Comparison of ENCODE assay signal across 1 fruit fly cellular context in genomic region chr3L:20194731-20195130, dm6.
A peak's percentile ranks its signal among the peaks of the same experiment; 100 is the strongest.
TF ChIP-seq lines count a peak whose summit lies in the region.

No protein-coding gene starts in this region.

TF ChIP-seq in whole organism, embryonic, 481 proteins besides CTCF, POLR2A, EP300 and RAD21 (continued from another document and continues in another):
- no peak for TF ChIP-seq wdn (GFP tag; IDR thresholded peaks at IDR 0.05; lab: Robert Waterston, UW)
- no peak for TF ChIP-seq mld (GFP tag; IDR thresholded peaks at IDR 0.05; lab: Robert Waterston, UW; ENCODE audit: partially characterized antibody)
- peak; percentile 65 for TF ChIP-seq Rfx (GFP tag; IDR thresholded peaks at IDR 0.05; lab: Robert Waterston, UW)
- peak; percentile 27 for TF ChIP-seq CG9727 (GFP tag; optimal IDR thresholded peaks at IDR 0.05; lab: Kevin White, UChicago)
- peak; percentile 47 for TF ChIP-seq ind (GFP tag; optimal IDR thresholded peaks at IDR 0.05; lab: Kevin White, UChicago)
- peak; percentile 11 for TF ChIP-seq CG8388 (GFP tag; optimal IDR thresholded peaks at IDR 0.05; lab: Kevin White, UChicago)
- TF ChIP-seq lab (GFP tag; optimal IDR thresholded peaks at IDR 0.05; lab: Kevin White, UChicago), result peak; percentile 48
- peak; percentile 7 for TF ChIP-seq CG30431 (GFP tag; optimal IDR thresholded peaks at IDR 0.05; lab: Kevin White, UChicago)
- peak; percentile 10 for TF ChIP-seq Vsx1 (GFP tag; optimal IDR thresholded peaks at IDR 0.05; lab: Kevin White, UChicago)
- TF ChIP-seq Hmr (GFP tag; optimal IDR thresholded peaks at IDR 0.05; lab: Kevin White, UChicago), result peak; percentile 39
- TF ChIP-seq gce (GFP tag; IDR thresholded peaks at IDR 0.05; lab: Robert Waterston, UW), result no peak
- TF ChIP-seq Ets65A (GFP tag; lab: Kevin White, UChicago), result peak; percentile 50
- peak; percentile 64 for TF ChIP-seq CG14441 (GFP tag; IDR thresholded peaks at IDR 0.05; lab: Robert Waterston, UW)
- TF ChIP-seq CG10147 (GFP tag; optimal IDR thresholded peaks at IDR 0.05; lab: Kevin White, UChicago), result no peak
- TF ChIP-seq CG32532 (GFP tag; IDR thresholded peaks at IDR 0.05; lab: Robert Waterston, UW), result peak; percentile 59
- TF ChIP-seq CG14014 (GFP tag; IDR thresholded peaks at IDR 0.05; lab: Robert Waterston, UW), result peak; percentile 65
- peak; percentile 68 for TF ChIP-seq CG15269 (tag; optimal IDR thresholded peaks at IDR 0.05; lab: Kevin White, UChicago)
- peak; percentile 45; the same call in 1 of the 2 replicates for TF ChIP-seq Atf6 (GFP tag; IDR thresholded peaks at IDR 0.05; lab: Robert Waterston, UW)
- 0 out of 2 replicates have a peak, but pooled peaks have one; percentile 22 for TF ChIP-seq CG4404 (GFP tag; IDR thresholded peaks at IDR 0.05; lab: Robert Waterston, UW)
- no peak for TF ChIP-seq CG11093 (GFP tag; IDR thresholded peaks at IDR 0.05; lab: Robert Waterston, UW)
- TF ChIP-seq ssp (GFP tag; IDR thresholded peaks at IDR 0.05; lab: Robert Waterston, UW), result no peak
- peak; percentile 57 for TF ChIP-seq unpg (GFP tag; optimal IDR thresholded peaks at IDR 0.05; lab: Kevin White, UChicago)
- TF ChIP-seq tx (GFP tag; optimal IDR thresholded peaks at IDR 0.05; lab: Kevin White, UChicago), result no peak
- 0 out of 2 replicates have a peak, but pooled peaks have one; percentile 8 for TF ChIP-seq NFAT (GFP tag; IDR thresholded peaks at IDR 0.05; lab: Robert Waterston, UW)
- no peak for TF ChIP-seq bbx (GFP tag; IDR thresholded peaks at IDR 0.05; lab: Robert Waterston, UW; ENCODE audit: partially characterized antibody)
- peak; percentile 26 for TF ChIP-seq CG10209 (GFP tag; optimal IDR thresholded peaks at IDR 0.05; lab: Kevin White, UChicago)
- peak; percentile 55 for TF ChIP-seq CG7839 (tag; optimal IDR thresholded peaks at IDR 0.05; lab: Kevin White, UChicago)
- peak; percentile 40 for TF ChIP-seq fd3F (GFP tag; optimal IDR thresholded peaks at IDR 0.05; lab: Kevin White, UChicago)
- TF ChIP-seq Blimp-1 (GFP tag; optimal IDR thresholded peaks at IDR 0.05; lab: Kevin White, UChicago), result peak; percentile 37
- peak; percentile 74 for TF ChIP-seq slbo (GFP tag; IDR thresholded peaks at IDR 0.05; lab: Robert Waterston, UW)
- no peak for TF ChIP-seq eyg (GFP tag; optimal IDR thresholded peaks at IDR 0.05; lab: Kevin White, UChicago)
- peak; percentile 48 for TF ChIP-seq CG9817 (tag; optimal IDR thresholded peaks at IDR 0.05; lab: Kevin White, UChicago)
- peak; percentile 33 for TF ChIP-seq bcd (GFP tag; optimal IDR thresholded peaks at IDR 0.05; lab: Kevin White, UChicago)
- peak; percentile 41 for TF ChIP-seq dmrt11E (tag; optimal IDR thresholded peaks at IDR 0.05; lab: Kevin White, UChicago)
- TF ChIP-seq CG31224 (GFP tag; IDR thresholded peaks at IDR 0.05; lab: Robert Waterston, UW), result 0 out of 2 replicates have a peak, but pooled peaks have one; percentile 29
- TF ChIP-seq stwl (tag; optimal IDR thresholded peaks at IDR 0.05; lab: Kevin White, UChicago), result no peak
- peak; percentile 21 for TF ChIP-seq jumu (GFP tag; optimal IDR thresholded peaks at IDR 0.05; lab: Kevin White, UChicago)
- TF ChIP-seq seq (GFP tag; IDR thresholded peaks at IDR 0.05; lab: Robert Waterston, UW), result peak; percentile 15; the same call in 1 of the 2 replicates
- peak; percentile 50; the same call in 1 of the 2 replicates for TF ChIP-seq CG10366 (GFP tag; IDR thresholded peaks at IDR 0.05; lab: Robert Waterston, UW)
- TF ChIP-seq HLH54F (GFP tag; optimal IDR thresholded peaks at IDR 0.05; lab: Kevin White, UChicago), result peak; percentile 29
- no peak for TF ChIP-seq Lim3 (GFP tag; IDR thresholded peaks at IDR 0.05; lab: Robert Waterston, UW)
- TF ChIP-seq Hsf (GFP tag; optimal IDR thresholded peaks at IDR 0.05; lab: Kevin White, UChicago), result peak; percentile 40
- peak; percentile 9 for TF ChIP-seq Ssrp (tag; optimal IDR thresholded peaks at IDR 0.05; lab: Kevin White, UChicago)
- TF ChIP-seq CG17829 (tag; optimal IDR thresholded peaks at IDR 0.05; lab: Kevin White, UChicago), result peak; percentile 3
- TF ChIP-seq dmrt99B (tag; optimal IDR thresholded peaks at IDR 0.05; lab: Kevin White, UChicago), result peak; percentile 15
- peak; percentile 36 for TF ChIP-seq HHEX (GFP tag; optimal IDR thresholded peaks at IDR 0.05; lab: Kevin White, UChicago)
- peak; percentile 8 to 17 for TF ChIP-seq Pdp1 (GFP tag; optimal IDR thresholded peaks at IDR 0.05; lab: Kevin White, UChicago)
- no peak for TF ChIP-seq Atf3 (GFP tag; optimal IDR thresholded peaks at IDR 0.05; lab: Kevin White, UChicago)
- peak; percentile 32 for TF ChIP-seq CG3281 (GFP tag; optimal IDR thresholded peaks at IDR 0.05; lab: Kevin White, UChicago)
- peak; percentile 27 for TF ChIP-seq Antp (GFP tag; optimal IDR thresholded peaks at IDR 0.05; lab: Kevin White, UChicago)
- peak; percentile 35 for TF ChIP-seq Dad (GFP tag; optimal IDR thresholded peaks at IDR 0.05; lab: Kevin White, UChicago)
- peak; percentile 14; the same call in 1 of the 3 replicates for TF ChIP-seq Aef1 (GFP tag; IDR thresholded peaks at IDR 0.05; lab: Robert Waterston, UW)
- TF ChIP-seq vvl (GFP tag; IDR thresholded peaks at IDR 0.05; lab: Robert Waterston, UW), result peak; percentile 62
- 0 out of 2 replicates have a peak, but pooled peaks have one; percentile 26 for TF ChIP-seq CG11696 (GFP tag; IDR thresholded peaks at IDR 0.05; lab: Robert Waterston, UW)
- TF ChIP-seq CG31388 (GFP tag; optimal IDR thresholded peaks at IDR 0.05; lab: Kevin White, UChicago), result no peak
- peak; percentile 58 for TF ChIP-seq dysf (GFP tag; IDR thresholded peaks at IDR 0.05; lab: Robert Waterston, UW)
- peak; percentile 49; the same call in 1 of the 3 replicates for TF ChIP-seq zfh1 (GFP tag; IDR thresholded peaks at IDR 0.05; lab: Robert Waterston, UW)
- TF ChIP-seq PHDP (tag; optimal IDR thresholded peaks at IDR 0.05; lab: Kevin White, UChicago), result peak; percentile 35
- peak; percentile 31 for TF ChIP-seq CG15514 (GFP tag; optimal IDR thresholded peaks at IDR 0.05; lab: Kevin White, UChicago)
- no peak for TF ChIP-seq dan (GFP tag; IDR thresholded peaks at IDR 0.05; lab: Robert Waterston, UW)
- TF ChIP-seq E2f1 (GFP tag; IDR thresholded peaks at IDR 0.05; lab: Robert Waterston, UW), result peak; percentile 25; the same call in 1 of the 2 replicates
- no peak for TF ChIP-seq HLH4C (GFP tag; IDR thresholded peaks at IDR 0.05; lab: Robert Waterston, UW; ENCODE audit: partially characterized antibody)
- peak; percentile 62 for TF ChIP-seq gem (tag; optimal IDR thresholded peaks at IDR 0.05; lab: Kevin White, UChicago)
- TF ChIP-seq slp2 (GFP tag; optimal IDR thresholded peaks at IDR 0.05; lab: Kevin White, UChicago), result peak; percentile 17
- TF ChIP-seq lov (optimal IDR thresholded peaks at IDR 0.05; lab: Kevin White, UChicago), result no peak
- TF ChIP-seq lov (GFP tag; IDR thresholded peaks at IDR 0.05; lab: Robert Waterston, UW), result 0 out of 3 replicates have a peak, but pooled peaks have one; percentile 17
- TF ChIP-seq lilli (GFP tag; optimal IDR thresholded peaks at IDR 0.05; lab: Kevin White, UChicago), result peak; percentile 48
- TF ChIP-seq Sox100B (GFP tag; optimal IDR thresholded peaks at IDR 0.05; lab: Kevin White, UChicago), result no peak
- TF ChIP-seq tin (GFP tag; optimal IDR thresholded peaks at IDR 0.05; lab: Kevin White, UChicago), result peak; percentile 31
- no peak for TF ChIP-seq CG7987 (GFP tag; optimal IDR thresholded peaks at IDR 0.05; lab: Kevin White, UChicago)
- peak; percentile 22; the same call in 1 of the 2 replicates for TF ChIP-seq CG17328 (GFP tag; IDR thresholded peaks at IDR 0.05; lab: Robert Waterston, UW)
- TF ChIP-seq gt (GFP tag; IDR thresholded peaks at IDR 0.05; lab: Robert Waterston, UW), result no peak
- peak; percentile 17 for TF ChIP-seq CG18476 (GFP tag; optimal IDR thresholded peaks at IDR 0.05; lab: Kevin White, UChicago)
- TF ChIP-seq CG3407 (GFP tag; optimal IDR thresholded peaks at IDR 0.05; lab: Kevin White, UChicago), result no peak
- peak; percentile 59 for TF ChIP-seq grau (tag; optimal IDR thresholded peaks at IDR 0.05; lab: Kevin White, UChicago)
- no peak for TF ChIP-seq Poxn (GFP tag; IDR thresholded peaks at IDR 0.05; lab: Robert Waterston, UW)
- peak; percentile 37 for TF ChIP-seq cwo (GFP tag; optimal IDR thresholded peaks at IDR 0.05; lab: Kevin White, UChicago)
- TF ChIP-seq CG17359 (tag; optimal IDR thresholded peaks at IDR 0.05; lab: Kevin White, UChicago), result peak; percentile 39
- no peak for TF ChIP-seq CG10565 (GFP tag; optimal IDR thresholded peaks at IDR 0.05; lab: Kevin White, UChicago)
- peak; percentile 57; the same call in 1 of the 2 replicates for TF ChIP-seq esg (GFP tag; conservative IDR thresholded peaks at IDR 0.05; lab: Robert Waterston, UW)
- peak; percentile 35 for TF ChIP-seq phol (tag; optimal IDR thresholded peaks at IDR 0.05; lab: Kevin White, UChicago)
- 0 out of 2 replicates have a peak, but pooled peaks have one; percentile 12 for TF ChIP-seq sob (GFP tag; IDR thresholded peaks at IDR 0.05; lab: Robert Waterston, UW)
- peak; percentile 39 for TF ChIP-seq mam (GFP tag; optimal IDR thresholded peaks at IDR 0.05; lab: Kevin White, UChicago)
- 0 out of 2 replicates have a peak, but pooled peaks have one; percentile 10 for TF ChIP-seq H2.0 (GFP tag; IDR thresholded peaks at IDR 0.05; lab: Robert Waterston, UW)
- no peak for TF ChIP-seq Oaz (GFP tag; IDR thresholded peaks at IDR 0.05; lab: Robert Waterston, UW)
- TF ChIP-seq CG7963 (GFP tag; IDR thresholded peaks at IDR 0.05; lab: Robert Waterston, UW; ENCODE audit: partially characterized antibody), result no peak
- TF ChIP-seq CG12391 (tag; optimal IDR thresholded peaks at IDR 0.05; lab: Kevin White, UChicago), result peak; percentile 32
- peak; percentile 48 for TF ChIP-seq CG1233 (GFP tag; optimal IDR thresholded peaks at IDR 0.05; lab: Kevin White, UChicago)
- TF ChIP-seq pnt (GFP tag; optimal IDR thresholded peaks at IDR 0.05; lab: Kevin White, UChicago), result peak; percentile 21
- TF ChIP-seq CG1602 (GFP tag; optimal IDR thresholded peaks at IDR 0.05; lab: Kevin White, UChicago), result peak; percentile 31
- TF ChIP-seq CG9215 (GFP tag; IDR thresholded peaks at IDR 0.05; lab: Robert Waterston, UW), result peak; percentile 51
- peak; percentile 20 for TF ChIP-seq CG18262 (tag; optimal IDR thresholded peaks at IDR 0.05; lab: Kevin White, UChicago)
- TF ChIP-seq bab2 (GFP tag; optimal IDR thresholded peaks at IDR 0.05; lab: Kevin White, UChicago), result peak; percentile 42
- TF ChIP-seq CG13424 (tag; optimal IDR thresholded peaks at IDR 0.05; lab: Kevin White, UChicago), result peak; percentile 25
- peak; percentile 53 for TF ChIP-seq Meics (GFP tag; optimal IDR thresholded peaks at IDR 0.05; lab: Kevin White, UChicago)
- peak; percentile 48 for TF ChIP-seq lbe (GFP tag; optimal IDR thresholded peaks at IDR 0.05; lab: Kevin White, UChicago)
- TF ChIP-seq amos (GFP tag; IDR thresholded peaks at IDR 0.05; lab: Robert Waterston, UW; ENCODE audit: partially characterized antibody), result no peak
- no peak for TF ChIP-seq klu (GFP tag; IDR thresholded peaks at IDR 0.05; lab: Robert Waterston, UW)
- peak; percentile 55 for TF ChIP-seq Oli (tag; optimal IDR thresholded peaks at IDR 0.05; lab: Kevin White, UChicago)
- TF ChIP-seq CG1603 (tag; optimal IDR thresholded peaks at IDR 0.05; lab: Kevin White, UChicago), result peak; percentile 60
- TF ChIP-seq CG30403 (GFP tag; optimal IDR thresholded peaks at IDR 0.05; lab: Kevin White, UChicago), result peak; percentile 39
- TF ChIP-seq CG6689 (GFP tag; IDR thresholded peaks at IDR 0.05; lab: Robert Waterston, UW), result peak; percentile 62; the same call in 1 of the 2 replicates
- peak; percentile 28 for TF ChIP-seq CG12659 (GFP tag; optimal IDR thresholded peaks at IDR 0.05; lab: Kevin White, UChicago)
- TF ChIP-seq CG17361 (GFP tag; IDR thresholded peaks at IDR 0.05; lab: Robert Waterston, UW), result 0 out of 3 replicates have a peak, but pooled peaks have one; percentile 18
- no peak for TF ChIP-seq Dip2 (GFP tag; IDR thresholded peaks at IDR 0.05; lab: Robert Waterston, UW)
- peak; percentile 61 for TF ChIP-seq CG9932 (GFP tag; IDR thresholded peaks at IDR 0.05; lab: Robert Waterston, UW)
- TF ChIP-seq ems (GFP tag; optimal IDR thresholded peaks at IDR 0.05; lab: Kevin White, UChicago), result no peak
- peak; percentile 42; the same call in 1 of the 2 replicates for TF ChIP-seq HLH3B (GFP tag; IDR thresholded peaks at IDR 0.05; lab: Robert Waterston, UW)
- TF ChIP-seq pan (optimal IDR thresholded peaks at IDR 0.05; lab: Kevin White, UChicago), result no peak
- TF ChIP-seq pan (GFP tag; optimal IDR thresholded peaks at IDR 0.05 in 1 of 2, IDR thresholded peaks at IDR 0.05 in 1 of 2), result peak in 1 of 2 experiments; percentile 60
- peak; percentile 33 for TF ChIP-seq chn (GFP tag; optimal IDR thresholded peaks at IDR 0.05; lab: Kevin White, UChicago)
- peak; percentile 29 for TF ChIP-seq CG4424 (GFP tag; optimal IDR thresholded peaks at IDR 0.05; lab: Kevin White, UChicago)
- TF ChIP-seq CG17568 (GFP tag; optimal IDR thresholded peaks at IDR 0.05; lab: Kevin White, UChicago), result no peak
- TF ChIP-seq chinmo (GFP tag; IDR thresholded peaks at IDR 0.05; lab: Robert Waterston, UW; ENCODE audit: partially characterized antibody), result 0 out of 4 replicates have a peak, but pooled peaks have one; percentile 35
- TF ChIP-seq lmd (GFP tag; IDR thresholded peaks at IDR 0.05; lab: Robert Waterston, UW), result peak; percentile 43; the same call in 1 of the 2 replicates
- TF ChIP-seq BtbVII (GFP tag; optimal IDR thresholded peaks at IDR 0.05; lab: Kevin White, UChicago), result no peak
- peak; percentile 6 for TF ChIP-seq org-1 (GFP tag; optimal IDR thresholded peaks at IDR 0.05; lab: Kevin White, UChicago)
- TF ChIP-seq otp (GFP tag; IDR thresholded peaks at IDR 0.05; lab: Robert Waterston, UW), result peak; percentile 59; the same call in 1 of the 3 replicates
- TF ChIP-seq Neu2 (GFP tag; optimal IDR thresholded peaks at IDR 0.05; lab: Kevin White, UChicago; ENCODE audit: borderline replicate concordance), result no peak
- TF ChIP-seq CG10267 (tag; optimal IDR thresholded peaks at IDR 0.05; lab: Kevin White, UChicago), result peak; percentile 1
- TF ChIP-seq Drgx (GFP tag; IDR thresholded peaks at IDR 0.05; lab: Robert Waterston, UW), result peak; percentile 49
- peak; percentile 62; the same call in 2 of the 3 replicates for TF ChIP-seq Mrtf (GFP tag; IDR thresholded peaks at IDR 0.05; lab: Robert Waterston, UW)
- TF ChIP-seq CG4820 (GFP tag; optimal IDR thresholded peaks at IDR 0.05; lab: Kevin White, UChicago), result peak; percentile 8
- TF ChIP-seq Six4 (GFP tag; optimal IDR thresholded peaks at IDR 0.05; lab: Kevin White, UChicago), result no peak
- peak; percentile 64 for TF ChIP-seq CoRest (tag; optimal IDR thresholded peaks at IDR 0.05; lab: Kevin White, UChicago)
- peak; percentile 26; the same call in 1 of the 2 replicates for TF ChIP-seq ara (GFP tag; IDR thresholded peaks at IDR 0.05; lab: Robert Waterston, UW)
- no peak for TF ChIP-seq Opbp (GFP tag; IDR thresholded peaks at IDR 0.05; lab: Robert Waterston, UW; ENCODE audit: partially characterized antibody)
